Worm (Caenorhabditis elegans) whole organism, L3 larva: ENCODE data around the gene rnf-5.
A peak's percentile ranks its signal among the peaks of the same experiment; 100 is the strongest.

ENCODE experiments used
- R02D3.7 ChIP-seq: fragments of 150-350 bp; optimal IDR thresholded peaks from 2 replicates; lab custom pipeline; 2014; ENCODE audit warnings: missing biosample characterization, missing genetic modification characterization
- aly-2 ChIP-seq: fragments of 150-350 bp; optimal IDR thresholded peaks from 2 replicates; lab custom pipeline; 2014; ENCODE audit warnings: missing biosample characterization, missing genetic modification characterization
- ama-1 ChIP-seq: fragments of 150-350 bp; optimal IDR thresholded peaks from 2 replicates; lab custom pipeline; 2018
- ceh-16 ChIP-seq: sonication (generic microtip); optimal IDR thresholded peaks from 2 replicates; lab custom pipeline; 2017; ENCODE audit warnings: missing biosample characterization, missing genetic modification characterization
- ceh-82 ChIP-seq: fragments of 150-350 bp; optimal IDR thresholded peaks from 2 replicates; lab custom pipeline; 2014; ENCODE audit warnings: missing biosample characterization, missing genetic modification characterization
- ceh-9 ChIP-seq: sonication (generic microtip); optimal IDR thresholded peaks from 2 replicates; lab custom pipeline; 2018; ENCODE audit warnings: missing biosample characterization, missing genetic modification characterization
- egl-27 ChIP-seq: sonication (generic microtip); optimal IDR thresholded peaks from 4 replicates; lab custom pipeline; 2017; ENCODE audit warnings: missing biosample characterization, missing genetic modification reagents, missing genetic modification characterization
- elt-1 ChIP-seq: fragments of 150-350 bp; optimal IDR thresholded peaks from 2 replicates; lab custom pipeline; 2014; ENCODE audit warnings: missing biosample characterization, missing genetic modification characterization
- elt-2 ChIP-seq: sonication (generic microtip); optimal IDR thresholded peaks from 2 replicates; lab custom pipeline; 2016; ENCODE audit warnings: missing genetic modification reagents, mild to moderate bottlenecking, missing genetic modification characterization, missing compliant biosample characterization
- elt-3 ChIP-seq, 3 experiments: fragments of 150-350 bp in 1 of 3; sonication (generic microtip) in 2 of 3; optimal IDR thresholded peaks; 2 replicates in 2 of 3; 4 replicates in 1 of 3; lab custom pipeline; 2014 to 2017; ENCODE audit warnings: missing biosample characterization in 3 of 3, missing genetic modification characterization in 3 of 3
- eor-1 ChIP-seq, 2 experiments: fragments of 150-350 bp; optimal IDR thresholded peaks; 2 replicates each; lab custom pipeline; 2014 to 2018; ENCODE audit warnings: missing biosample characterization in 2 of 2, missing genetic modification characterization in 2 of 2
- fkh-10 ChIP-seq: sonication (generic microtip); optimal IDR thresholded peaks from 2 replicates; lab custom pipeline; 2017; ENCODE audit warnings: missing biosample characterization, missing genetic modification reagents, missing genetic modification characterization
- fkh-2 ChIP-seq: fragments of 150-350 bp; optimal IDR thresholded peaks from 2 replicates; lab custom pipeline; 2014; ENCODE audit warnings: missing biosample characterization, missing genetic modification reagents, missing genetic modification characterization
- fos-1 ChIP-seq: fragments of 150-350 bp; optimal IDR thresholded peaks from 2 replicates; lab custom pipeline; 2014; ENCODE audit warnings: missing biosample characterization, missing genetic modification characterization
- hmg-11 ChIP-seq: sonication (generic microtip); optimal IDR thresholded peaks from 2 replicates; lab custom pipeline; 2016; ENCODE audit warnings: missing genetic modification characterization, missing compliant biosample characterization
- jun-1 ChIP-seq: fragments of 150-350 bp; optimal IDR thresholded peaks from 2 replicates; lab custom pipeline; 2014; ENCODE audit warnings: missing biosample characterization, missing genetic modification reagents, missing genetic modification characterization
- lin-15B ChIP-seq: fragments of 150-350 bp; optimal IDR thresholded peaks from 2 replicates; lab custom pipeline; 2014; ENCODE audit warnings: missing biosample characterization, missing genetic modification characterization
- lin-39 ChIP-seq: fragments of 150-350 bp; optimal IDR thresholded peaks from 2 replicates; lab custom pipeline; 2018; ENCODE audit warnings: missing biosample characterization, missing genetic modification reagents, missing genetic modification characterization
- lsy-12 ChIP-seq: sonication (generic microtip); optimal IDR thresholded peaks from 2 replicates; lab custom pipeline; 2016; ENCODE audit warnings: mild to moderate bottlenecking, missing genetic modification characterization, missing compliant biosample characterization
- mdl-1 ChIP-seq: fragments of 150-350 bp; optimal IDR thresholded peaks from 2 replicates; lab custom pipeline; 2014; ENCODE audit warnings: missing biosample characterization, missing genetic modification characterization
- mml-1 ChIP-seq: fragments of 150-350 bp; sonication (generic microtip); optimal IDR thresholded peaks from 3 replicates; lab custom pipeline; 2014; ENCODE audit warnings: missing biosample characterization, missing genetic modification characterization
- nfya-1 ChIP-seq: sonication (generic microtip); optimal IDR thresholded peaks from 2 replicates; lab custom pipeline; 2017; ENCODE audit warnings: missing genetic modification characterization, mild to moderate bottlenecking, missing compliant biosample characterization, antibody characterized with exemption, moderate library complexity; ENCODE audit not compliant: insufficient read depth
- nhr-11 ChIP-seq: fragments of 150-350 bp; optimal IDR thresholded peaks from 2 replicates; lab custom pipeline; 2014; ENCODE audit warnings: missing biosample characterization, missing genetic modification characterization
- nhr-12 ChIP-seq: fragments of 150-350 bp; optimal IDR thresholded peaks from 2 replicates; lab custom pipeline; 2014; ENCODE audit warnings: missing biosample characterization, missing genetic modification characterization
- nhr-23 ChIP-seq: fragments of 150-350 bp; optimal IDR thresholded peaks from 2 replicates; lab custom pipeline; 2014; ENCODE audit warnings: missing biosample characterization, missing genetic modification reagents, missing genetic modification characterization
- nhr-237 ChIP-seq: fragments of 150-350 bp; optimal IDR thresholded peaks from 2 replicates; lab custom pipeline; 2014; ENCODE audit warnings: missing biosample characterization, missing genetic modification characterization
- nhr-25 ChIP-seq: sonication (generic microtip); optimal IDR thresholded peaks from 2 replicates; lab custom pipeline; 2017; ENCODE audit warnings: missing biosample characterization, missing genetic modification characterization
- nhr-28 ChIP-seq: fragments of 150-350 bp; optimal IDR thresholded peaks from 2 replicates; lab custom pipeline; 2014; ENCODE audit warnings: missing biosample characterization, missing genetic modification characterization
- nhr-43 ChIP-seq: sonication (generic microtip); optimal IDR thresholded peaks from 2 replicates; lab custom pipeline; 2016; ENCODE audit warnings: mild to moderate bottlenecking, missing genetic modification characterization, missing compliant biosample characterization; ENCODE audit not compliant: poor library complexity, severe bottlenecking
- nhr-67 ChIP-seq: fragments of 150-350 bp; optimal IDR thresholded peaks from 2 replicates; lab custom pipeline; 2014; ENCODE audit warnings: missing biosample characterization, missing genetic modification characterization
- nhr-77 ChIP-seq: fragments of 150-350 bp; optimal IDR thresholded peaks from 2 replicates; lab custom pipeline; 2014; ENCODE audit warnings: missing biosample characterization, missing genetic modification characterization
- pha-4 ChIP-seq: fragments of 150-350 bp; optimal IDR thresholded peaks from 2 replicates; lab custom pipeline; 2014; ENCODE audit warnings: missing biosample characterization, missing genetic modification reagents, missing genetic modification characterization
- pqm-1 ChIP-seq: fragments of 150-350 bp; optimal IDR thresholded peaks from 2 replicates; lab custom pipeline; 2017; ENCODE audit warnings: missing biosample characterization, missing genetic modification characterization, inconsistent platforms
- skn-1 ChIP-seq: fragments of 150-350 bp; optimal IDR thresholded peaks from 2 replicates; lab custom pipeline; 2014; ENCODE audit warnings: missing biosample characterization, missing genetic modification characterization
- snpc-4 ChIP-seq: fragments of 150-350 bp; optimal IDR thresholded peaks from 2 replicates; lab custom pipeline; 2014; ENCODE audit warnings: missing biosample characterization, missing genetic modification characterization
- tbx-2 ChIP-seq: sonication (generic microtip); optimal IDR thresholded peaks from 2 replicates; lab custom pipeline; 2016; ENCODE audit warnings: mild to moderate bottlenecking, missing genetic modification characterization, missing compliant biosample characterization
- unc-39 ChIP-seq: sonication (generic microtip); optimal IDR thresholded peaks from 4 replicates; lab custom pipeline; 2017; ENCODE audit warnings: missing biosample characterization, missing genetic modification characterization
- unc-62 ChIP-seq: fragments of 150-350 bp; sonication (generic microtip); optimal IDR thresholded peaks from 4 replicates; lab custom pipeline; 2014; ENCODE audit warnings: missing biosample characterization, missing genetic modification reagents, missing genetic modification characterization
- zag-1 ChIP-seq: fragments of 150-350 bp; optimal IDR thresholded peaks from 2 replicates; lab custom pipeline; 2014; ENCODE audit warnings: missing biosample characterization, missing genetic modification characterization
- ztf-11 ChIP-seq: fragments of 150-350 bp; optimal IDR thresholded peaks from 2 replicates; lab custom pipeline; 2014; ENCODE audit warnings: missing biosample characterization, missing genetic modification characterization
- ztf-4 ChIP-seq: fragments of 150-350 bp; optimal IDR thresholded peaks from 2 replicates; lab custom pipeline; 2014; ENCODE audit warnings: missing biosample characterization, missing genetic modification characterization

rnf-5 gene

DNA sequence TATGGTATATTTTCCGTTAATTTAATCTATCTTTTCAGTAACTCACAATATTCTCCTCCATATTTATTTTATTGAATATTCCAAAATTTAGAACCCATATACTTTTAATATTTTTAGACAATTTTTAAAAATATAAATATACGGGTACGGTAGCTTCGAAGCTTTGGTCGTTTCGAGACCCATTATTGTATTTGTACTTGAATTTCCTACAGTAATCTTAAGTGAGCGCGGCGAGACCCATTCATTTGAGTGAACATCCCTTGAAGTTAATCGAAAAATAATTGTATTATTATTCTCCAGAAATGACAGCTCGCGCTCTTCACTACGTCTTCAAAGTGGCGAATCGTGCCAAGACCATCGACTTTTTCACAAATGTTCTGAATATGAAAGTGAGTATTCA is 13.3 kb downstream of the rnf-5 start, which contains the start of gene glod-4:
Gene glod-4 (plus strand): TSS at position 301 of the 400 bp plus-strand sequence.
- no peak for TF ChIP-seq ceh-16
- no peak for TF ChIP-seq egl-27 (tag; lab: Kevin White, UChicago)

- TF ChIP-seq nhr-25 (tag; lab: Kevin White, UChicago) (no peak), ama-1 (lab: Kevin White, UChicago) (peak; percentile 68)
Measured at ce11 chrIII:4152828-4153227, 13.8 kb downstream of the rnf-5 start.

DNA sequence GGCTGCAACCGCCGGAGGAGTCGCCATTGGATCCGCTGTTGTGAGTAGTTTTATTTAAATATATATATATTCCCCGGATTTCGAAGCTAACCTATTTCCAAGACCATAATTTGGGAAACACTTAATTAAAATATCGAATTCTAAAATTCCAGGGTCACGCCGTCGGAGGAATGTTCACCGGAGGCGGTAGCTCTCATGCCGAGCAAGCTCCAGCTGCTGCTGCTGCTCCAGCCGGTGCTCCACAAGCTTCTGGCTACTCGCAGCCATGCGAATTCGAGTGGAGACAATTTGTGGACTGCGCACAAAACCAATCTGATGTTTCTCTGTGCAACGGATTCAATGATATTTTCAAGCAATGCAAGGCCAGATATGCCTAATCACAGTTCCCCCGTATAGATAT is 14.3 kb downstream of the rnf-5 start:
- TF ChIP-seq unc-62 (GFP tag; lab: Kevin White, UChicago) (no peak), aly-2 (tag; lab: Kevin White, UChicago) (no peak), nhr-23 (no peak), ztf-4 (tag; lab: Kevin White, UChicago) (no peak), nhr-77 (tag; lab: Kevin White, UChicago) (no peak), fos-1 (no peak), snpc-4 (tag; lab: Kevin White, UChicago) (no peak), lin-39 (tag; lab: Kevin White, UChicago) (no peak), nhr-12 (tag; lab: Kevin White, UChicago) (no peak)

DNA sequence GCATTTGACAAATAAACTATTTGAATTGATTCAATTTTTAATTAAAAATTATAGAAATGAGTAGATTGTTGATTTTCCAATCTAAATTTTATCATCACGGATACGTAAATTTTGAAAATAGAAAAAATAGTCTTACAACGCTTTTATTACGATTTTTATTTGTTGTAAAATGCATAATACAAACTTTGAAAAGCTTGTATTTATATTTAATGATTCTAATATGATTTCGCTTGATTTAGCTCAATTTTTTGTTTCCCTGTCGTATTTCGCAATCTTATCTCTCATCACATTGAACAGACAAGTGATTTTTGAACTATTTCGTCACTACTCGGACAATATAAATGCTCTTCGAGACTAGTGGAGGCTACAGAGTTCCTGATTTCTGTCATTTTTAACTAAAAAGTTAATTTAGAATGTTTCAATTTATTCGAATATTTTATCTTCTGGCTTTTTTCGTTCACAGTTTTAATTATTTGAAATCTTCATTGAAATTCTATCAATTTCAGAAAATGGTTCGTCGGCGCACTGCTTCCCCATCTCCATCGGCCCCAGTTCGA is 15.0 kb downstream of the rnf-5 start, which contains the start of the genes wht-3 and har-1:
Gene wht-3 (minus strand): TSS at position 51 of the 557 bp plus-strand sequence.
Gene har-1 (plus strand): TSS at position 507 of the 557 bp plus-strand sequence.
- TF ChIP-seq R02D3.7 (no peak), elt-2 (tag; lab: Kevin White, UChicago) (peak; percentile 27), pha-4 (tag; lab: Kevin White, UChicago) (peak; percentile 7)

ce11 chrIII:4150919-4151318 is 15.7 kb downstream of the rnf-5 start:
- TF ChIP-seq nhr-25 (tag; lab: Kevin White, UChicago), result peak; percentile 63
- TF ChIP-seq eor-1 (tag; optimal IDR thresholded peaks at IDR 0.05; lab: Kevin White, UChicago), result no peak
- TF ChIP-seq lin-39 (tag; lab: Kevin White, UChicago), result peak; percentile 63
- no peak for TF ChIP-seq fos-1
- no peak for TF ChIP-seq ama-1 (lab: Kevin White, UChicago)
- no peak for TF ChIP-seq ceh-82 (tag; lab: Kevin White, UChicago)
- TF ChIP-seq snpc-4 (tag; lab: Kevin White, UChicago), result peak; percentile 66
- TF ChIP-seq unc-39, result no peak
- TF ChIP-seq nhr-28 (tag; lab: Kevin White, UChicago), result no peak
- peak; percentile 27 for TF ChIP-seq jun-1
- TF ChIP-seq mdl-1 (tag; lab: Kevin White, UChicago), result no peak
- TF ChIP-seq lin-15B (tag; lab: Kevin White, UChicago), result peak; percentile 64
- peak; percentile 84 for TF ChIP-seq pha-4 (tag; lab: Kevin White, UChicago)
- TF ChIP-seq unc-62 (GFP tag; lab: Kevin White, UChicago), result no peak
- TF ChIP-seq nhr-67 (tag; lab: Kevin White, UChicago), result no peak
- no peak for TF ChIP-seq nhr-12 (tag; lab: Kevin White, UChicago)
- no peak for TF ChIP-seq nhr-11 (tag; lab: Kevin White, UChicago)
- TF ChIP-seq mml-1 (tag; lab: Kevin White, UChicago), result no peak
- TF ChIP-seq elt-1 (tag; lab: Kevin White, UChicago), result no peak
- no peak for TF ChIP-seq fkh-2 (tag; lab: Kevin White, UChicago)
- no peak for TF ChIP-seq tbx-2 (tag; lab: Kevin White, UChicago)
- TF ChIP-seq skn-1 (tag; lab: Kevin White, UChicago), result peak; percentile 88
- peak; percentile 28 for TF ChIP-seq hmg-11 (tag; lab: Kevin White, UChicago)
- no peak for TF ChIP-seq ztf-11
- no peak for TF ChIP-seq zag-1 (tag; lab: Kevin White, UChicago)
- peak; percentile 43 for TF ChIP-seq pqm-1
- TF ChIP-seq nfya-1 (tag; lab: Kevin White, UChicago), result peak; percentile 93
- no peak for TF ChIP-seq aly-2 (tag; lab: Kevin White, UChicago)
- no peak for TF ChIP-seq ceh-9 (tag; lab: Kevin White, UChicago)
- peak; percentile 56 for TF ChIP-seq lsy-12 (tag; lab: Kevin White, UChicago)
- TF ChIP-seq nhr-43, result peak; percentile 29
- no peak for TF ChIP-seq fkh-10 (GFP tag; lab: Kevin White, UChicago)
- TF ChIP-seq R02D3.7, result peak; percentile 35
- TF ChIP-seq nhr-23, result peak; percentile 64
- TF ChIP-seq elt-2 (tag; lab: Kevin White, UChicago), result peak; percentile 62
- no peak for TF ChIP-seq elt-3 (tag; optimal IDR thresholded peaks at IDR 0.05; lab: Kevin White, UChicago)
- TF ChIP-seq nhr-237 (tag; lab: Kevin White, UChicago), result no peak
- TF ChIP-seq egl-27 (tag; lab: Kevin White, UChicago), result no peak
